Fruit fly (Drosophila melanogaster) whole organism, embryonic: ENCODE results near the gene CG9643.

Experiments
- CG10321 ChIP-seq: fragments of 200-800 bp; sonication (Bioruptor generic); IDR thresholded peaks from 2 replicates; pipeline ENCODE4 v1.3.6; 2022; ENCODE audit warnings: missing biosample characterization, missing genetic modification characterization
- CG10654 ChIP-seq: fragments of 200-800 bp; sonication (Bioruptor generic); optimal IDR thresholded peaks from 2 replicates; lab custom pipeline; 2016; ENCODE audit warnings: missing biosample characterization, missing genetic modification characterization
- CG11093 ChIP-seq: fragments of 200-800 bp; sonication (Bioruptor generic); IDR thresholded peaks from 3 replicates; pipeline ENCODE4 v1.3.6; 2022; ENCODE audit warnings: missing biosample characterization, missing genetic modification characterization
- CG15269 ChIP-seq: fragments of 200-800 bp; sonication (Bioruptor generic); optimal IDR thresholded peaks from 2 replicates; lab custom pipeline; 2018; ENCODE audit warnings: missing biosample characterization, mild to moderate bottlenecking, missing genetic modification characterization, moderate library complexity
- CG1647 ChIP-seq: fragments of 200-800 bp; sonication (Bioruptor generic); optimal IDR thresholded peaks from 3 replicates; lab custom pipeline; 2016; ENCODE audit warnings: missing biosample characterization, missing genetic modification characterization
- CG16815 ChIP-seq: fragments of 200-800 bp; sonication (Bioruptor generic); optimal IDR thresholded peaks from 3 replicates; lab custom pipeline; 2017; ENCODE audit warnings: missing biosample characterization, mild to moderate bottlenecking, missing genetic modification characterization
- CG17829 ChIP-seq: fragments of 200-800 bp; optimal IDR thresholded peaks from 2 replicates; lab custom pipeline; 2019; ENCODE audit warnings: missing biosample characterization, mild to moderate bottlenecking, missing genetic modification characterization, moderate library complexity
- CG3281 ChIP-seq: fragments of 200-800 bp; sonication (Bioruptor generic); optimal IDR thresholded peaks from 3 replicates; lab custom pipeline; 2017; ENCODE audit warnings: missing biosample characterization, mild to moderate bottlenecking, missing genetic modification characterization
- CG33557 ChIP-seq: fragments of 200-800 bp; sonication (Bioruptor generic); optimal IDR thresholded peaks from 2 replicates; lab custom pipeline; 2019; ENCODE audit warnings: missing biosample characterization, mild to moderate bottlenecking, missing genetic modification characterization, moderate library complexity
- CG34422 ChIP-seq: fragments of 200-800 bp; sonication (Bioruptor generic); IDR thresholded peaks from 3 replicates; pipeline ENCODE4 v1.3.6; 2022; ENCODE audit warnings: missing biosample characterization, missing genetic modification characterization
- CG3726 ChIP-seq: fragments of 200-800 bp; sonication (Bioruptor generic); IDR thresholded peaks from 3 replicates; pipeline ENCODE4, ENCODE4 v1.3.6; 2022; ENCODE audit warnings: missing biosample characterization, missing genetic modification characterization
- CG3838 ChIP-seq: fragments of 200-800 bp; sonication (Bioruptor generic); optimal IDR thresholded peaks from 3 replicates; lab custom pipeline; 2016; ENCODE audit warnings: missing biosample characterization, missing genetic modification characterization
- CG4360 ChIP-seq: fragments of 200-800 bp; sonication (Bioruptor generic); IDR thresholded peaks from 2 replicates; pipeline ENCODE4 v1.3.6; 2022; ENCODE audit warnings: missing biosample characterization, missing genetic modification characterization
- CG6854 ChIP-seq: fragments of 200-800 bp; sonication (Bioruptor generic); optimal IDR thresholded peaks from 3 replicates; lab custom pipeline; 2017; ENCODE audit warnings: missing biosample characterization, mild to moderate bottlenecking, missing genetic modification characterization
- CG8089 ChIP-seq: fragments of 200-800 bp; sonication (Bioruptor generic); optimal IDR thresholded peaks from 3 replicates; lab custom pipeline; 2016; ENCODE audit warnings: missing biosample characterization, missing genetic modification characterization
- CG8359 ChIP-seq: fragments of 200-800 bp; sonication (Bioruptor generic); optimal IDR thresholded peaks from 2 replicates; lab custom pipeline; 2017; ENCODE audit warnings: missing biosample characterization, mild to moderate bottlenecking, missing genetic modification characterization, borderline replicate concordance
- CG9609 ChIP-seq: fragments of 200-800 bp; sonication (Bioruptor generic); optimal IDR thresholded peaks from 3 replicates; lab custom pipeline; 2016; ENCODE audit warnings: missing biosample characterization, missing genetic modification characterization
- CG9876 ChIP-seq: fragments of 200-800 bp; sonication (Bioruptor generic); optimal IDR thresholded peaks from 2 replicates; lab custom pipeline; 2016; ENCODE audit warnings: missing biosample characterization, missing genetic modification characterization
- CHES-1-like ChIP-seq: fragments of 200-800 bp; sonication (Bioruptor generic); optimal IDR thresholded peaks from 2 replicates; lab custom pipeline; 2016; ENCODE audit warnings: missing biosample characterization, missing genetic modification characterization
- CTCF ChIP-seq: fragments of 200-800 bp; sonication (Bioruptor generic); optimal IDR thresholded peaks from 2 replicates; lab custom pipeline; 2017; ENCODE audit warnings: missing biosample characterization, mild to moderate bottlenecking, missing genetic modification characterization, moderate library complexity
- Dip2 ChIP-seq: fragments of 200-800 bp; sonication (Bioruptor generic); IDR thresholded peaks from 2 replicates; pipeline ENCODE4 v1.3.6; 2022; ENCODE audit warnings: missing biosample characterization, missing genetic modification characterization
- Drgx ChIP-seq: fragments of 200-800 bp; sonication (Bioruptor generic); IDR thresholded peaks from 2 replicates; pipeline ENCODE4 v1.3.6; 2022; ENCODE audit warnings: missing biosample characterization, missing genetic modification characterization
- ERR ChIP-seq: fragments of 200-800 bp; sonication (Bioruptor generic); optimal IDR thresholded peaks from 2 replicates; lab custom pipeline; 2016; ENCODE audit warnings: missing biosample characterization, missing genetic modification characterization
- Ets65A ChIP-seq: fragments of 200-800 bp; sonication (Bioruptor generic); peaks from one replicate; lab custom pipeline; 2016; ENCODE audit warnings: missing biosample characterization, missing genetic modification characterization
- GATAe ChIP-seq: fragments of 200-800 bp; sonication (Bioruptor generic); conservative IDR thresholded peaks from 2 replicates; pipeline ENCODE4 v1.3.6; 2022; ENCODE audit warnings: missing biosample characterization, missing genetic modification characterization
- Gsc ChIP-seq: fragments of 200-800 bp; sonication (Bioruptor generic); IDR thresholded peaks from 2 replicates; pipeline ENCODE4 v1.3.6; 2022; ENCODE audit warnings: missing biosample characterization, missing genetic modification characterization
- H15 ChIP-seq: fragments of 200-800 bp; sonication (Bioruptor generic); IDR thresholded peaks from 3 replicates; pipeline ENCODE4 v1.3.6; 2022; ENCODE audit warnings: missing biosample characterization, missing genetic modification characterization
- Jarid2 ChIP-seq: fragments of 200-800 bp; sonication (Bioruptor generic); optimal IDR thresholded peaks from 3 replicates; lab custom pipeline; 2017; ENCODE audit warnings: mild to moderate bottlenecking, missing biosample characterization, missing genetic modification reagents, missing genetic modification characterization
- Lpt ChIP-seq: fragments of >200 bp; optimal IDR thresholded peaks from 2 replicates; lab custom pipeline; 2018; ENCODE audit warnings: missing biosample characterization, missing genetic modification characterization
- Meics ChIP-seq: fragments of 200-800 bp; sonication (Bioruptor generic); optimal IDR thresholded peaks from 2 replicates; lab custom pipeline; 2017; ENCODE audit warnings: missing biosample characterization, mild to moderate bottlenecking, missing genetic modification characterization
- Ssrp ChIP-seq: fragments of 200-800 bp; sonication (Bioruptor generic); optimal IDR thresholded peaks from 2 replicates; lab custom pipeline; 2018; ENCODE audit warnings: missing biosample characterization, mild to moderate bottlenecking, missing genetic modification characterization, moderate library complexity
- Trl ChIP-seq, 3 experiments: fragments of >200 bp in 2 of 3; fragments of 200-800 bp in 1 of 3; sonication (Bioruptor generic) in 1 of 3; optimal IDR thresholded peaks; 2 replicates in 1 of 3; 3 replicates in 2 of 3; lab custom pipeline; 2016 to 2017; ENCODE audit warnings: missing biosample characterization in 1 of 3, missing genetic modification characterization in 1 of 3
- amos ChIP-seq: fragments of 200-800 bp; sonication (Bioruptor generic); IDR thresholded peaks from 2 replicates; pipeline ENCODE4 v1.3.6; 2022; ENCODE audit warnings: missing biosample characterization, missing genetic modification characterization; ENCODE audit not compliant: partially characterized antibody
- ash1 ChIP-seq: fragments of 200-800 bp; sonication (Bioruptor generic); optimal IDR thresholded peaks from 2 replicates; lab custom pipeline; 2018; ENCODE audit warnings: missing biosample characterization, mild to moderate bottlenecking, missing genetic modification characterization
- bab2 ChIP-seq: fragments of 200-800 bp; sonication (Bioruptor generic); optimal IDR thresholded peaks from 2 replicates; lab custom pipeline; 2016; ENCODE audit warnings: missing biosample characterization, missing genetic modification characterization
- bsh ChIP-seq, 2 experiments: fragments of 200-800 bp; sonication (Bioruptor generic); optimal IDR thresholded peaks; 2 replicates each; lab custom pipeline; 2017 to 2018; ENCODE audit warnings: mild to moderate bottlenecking in 2 of 2, missing biosample characterization in 2 of 2, missing genetic modification characterization in 2 of 2, moderate library complexity in 1 of 2
- cato ChIP-seq: fragments of 200-800 bp; sonication (Bioruptor generic); optimal IDR thresholded peaks from 2 replicates; lab custom pipeline; 2016; ENCODE audit warnings: missing biosample characterization, missing genetic modification characterization, borderline replicate concordance
- chn ChIP-seq: fragments of 200-800 bp; sonication (Bioruptor generic); optimal IDR thresholded peaks from 2 replicates; lab custom pipeline; 2016; ENCODE audit warnings: missing biosample characterization, missing genetic modification characterization
- crol ChIP-seq: fragments of 200-800 bp; sonication (Bioruptor generic); IDR thresholded peaks from 2 replicates; pipeline ENCODE4 v1.3.6; 2022; ENCODE audit warnings: missing biosample characterization, missing genetic modification characterization
- da ChIP-seq: fragments of 200-800 bp; sonication (Bioruptor generic); optimal IDR thresholded peaks from 2 replicates; lab custom pipeline; 2016; ENCODE audit warnings: missing biosample characterization, missing genetic modification characterization
- disco-r ChIP-seq: fragments of 200-800 bp; sonication (Bioruptor generic); optimal IDR thresholded peaks from 2 replicates; lab custom pipeline; 2016; ENCODE audit warnings: missing biosample characterization, missing genetic modification characterization
- eve ChIP-seq, 2 experiments: fragments of >200 bp; optimal IDR thresholded peaks; 2 replicates each; lab custom pipeline; 2017; ENCODE audit warnings: missing biosample characterization in 2 of 2, missing genetic modification characterization in 2 of 2
- fd102C ChIP-seq: fragments of 200-800 bp; sonication (Bioruptor generic); optimal IDR thresholded peaks from 2 replicates; lab custom pipeline; 2018; ENCODE audit warnings: missing biosample characterization, mild to moderate bottlenecking, missing genetic modification characterization, moderate library complexity
- gcm ChIP-seq: fragments of 200-800 bp; sonication (Bioruptor generic); optimal IDR thresholded peaks from 2 replicates; lab custom pipeline; 2019; ENCODE audit warnings: missing biosample characterization, mild to moderate bottlenecking, missing genetic modification characterization, moderate library complexity
- lmd ChIP-seq: fragments of 200-800 bp; sonication (Bioruptor generic); IDR thresholded peaks from 2 replicates; pipeline ENCODE4 v1.3.6; 2022; ENCODE audit warnings: missing biosample characterization, missing genetic modification characterization
- mld ChIP-seq: fragments of 200-800 bp; sonication (Bioruptor generic); IDR thresholded peaks from 3 replicates; pipeline ENCODE4 v1.3.6; 2022; ENCODE audit warnings: missing biosample characterization, missing genetic modification characterization; ENCODE audit not compliant: partially characterized antibody
- oc ChIP-seq: fragments of 200-800 bp; sonication (Bioruptor generic); optimal IDR thresholded peaks from 2 replicates; lab custom pipeline; 2018; ENCODE audit warnings: missing biosample characterization, mild to moderate bottlenecking, missing genetic modification characterization, moderate library complexity
- row ChIP-seq: fragments of 200-800 bp; sonication (Bioruptor generic); IDR thresholded peaks from 3 replicates; pipeline ENCODE4 v1.3.6; 2022; ENCODE audit warnings: missing biosample characterization, missing genetic modification characterization
- salm ChIP-seq: fragments of 200-800 bp; sonication (Bioruptor generic); optimal IDR thresholded peaks from 2 replicates; lab custom pipeline; 2018; ENCODE audit warnings: missing biosample characterization, mild to moderate bottlenecking, missing genetic modification characterization
- slp2 ChIP-seq: fragments of 200-800 bp; sonication (Bioruptor generic); optimal IDR thresholded peaks from 2 replicates; lab custom pipeline; 2016; ENCODE audit warnings: missing biosample characterization, missing genetic modification characterization

CG9643 gene

DNA sequence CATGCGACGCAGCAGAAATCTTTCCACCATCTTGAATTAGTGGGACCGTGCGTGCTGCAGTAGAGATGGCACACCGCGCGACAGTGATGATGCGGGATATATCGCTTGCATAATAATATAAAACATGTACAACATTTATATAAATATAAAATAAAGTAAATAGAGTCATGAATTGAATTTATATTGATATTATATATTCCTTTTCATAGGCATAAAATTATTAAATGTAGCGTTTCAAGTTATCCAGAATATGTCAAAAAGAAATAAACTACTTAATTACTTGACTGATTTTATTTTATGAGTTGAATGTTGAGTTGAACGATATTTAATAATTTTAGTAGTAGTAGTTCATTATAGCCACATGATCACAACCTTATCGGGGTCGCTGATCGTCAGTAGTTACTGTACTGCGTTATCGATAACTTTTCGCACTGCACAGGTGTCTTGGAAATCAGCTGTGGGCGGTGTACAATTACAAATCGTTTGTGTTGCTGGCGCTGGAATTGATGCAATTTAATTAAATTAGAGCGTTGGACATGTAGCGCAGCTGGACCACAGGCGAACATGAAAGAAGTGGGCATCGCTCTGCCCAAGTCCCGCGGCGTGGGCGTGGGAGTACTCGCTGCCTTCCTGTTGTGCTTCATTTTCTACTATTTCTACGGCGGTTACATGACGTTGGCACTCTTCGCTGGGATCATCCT lies 8.7 kb upstream of the CG9643 start, which contains the start of the genes Chd1 and Bem46 (continued):
- TF ChIP-seq amos (GFP tag; lab: Robert Waterston, UW): peak; percentile 36; the same call in 1 of the 2 replicates
- TF ChIP-seq bab2 (GFP tag; lab: Kevin White, UChicago): peak; percentile 79
- TF ChIP-seq CG8359: peak; percentile 40
- peak; percentile 33; the same call in 1 of the 2 replicates for TF ChIP-seq CG10321 (GFP tag; lab: Robert Waterston, UW)
- TF ChIP-seq CG33557: peak; percentile 73
- no peak for TF ChIP-seq Trl (optimal IDR thresholded peaks at IDR 0.05; lab: Kevin White, UChicago)
- TF ChIP-seq Trl (GFP tag; optimal IDR thresholded peaks at IDR 0.05; lab: Kevin White, UChicago): peak; percentile 58
- TF ChIP-seq Ets65A (GFP tag; lab: Kevin White, UChicago): peak; percentile 97
- TF ChIP-seq bsh (GFP tag; optimal IDR thresholded peaks at IDR 0.05; lab: Kevin White, UChicago): peak in 1 of 2 experiments; percentile 81
- no peak for TF ChIP-seq fd102C (GFP tag; lab: Kevin White, UChicago)
- TF ChIP-seq CG6854 (GFP tag; lab: Kevin White, UChicago): no peak
- peak; percentile 47 for TF ChIP-seq salm (tag; lab: Kevin White, UChicago)
- TF ChIP-seq ash1: no peak
- TF ChIP-seq Jarid2 (GFP tag; lab: Kevin White, UChicago): no peak
- TF ChIP-seq ERR (GFP tag; lab: Kevin White, UChicago): no peak
- no peak; the same call in 1 of the 2 replicates for TF ChIP-seq GATAe (GFP tag; lab: Robert Waterston, UW)
- peak; percentile 67 for TF ChIP-seq CG3838 (GFP tag; lab: Kevin White, UChicago)
- peak; percentile 87 for TF ChIP-seq CG17829
- TF ChIP-seq slp2 (GFP tag; lab: Kevin White, UChicago): peak; percentile 50
- peak; percentile 12 for TF ChIP-seq disco-r
- peak; percentile 52 for TF ChIP-seq oc (tag; lab: Kevin White, UChicago)
- TF ChIP-seq cato (GFP tag; lab: Kevin White, UChicago): peak; percentile 77
- peak; percentile 95 for TF ChIP-seq row
- TF ChIP-seq eve (GFP tag; optimal IDR thresholded peaks at IDR 0.05; lab: Kevin White, UChicago): no peak
- TF ChIP-seq chn (GFP tag; lab: Kevin White, UChicago): peak; percentile 82
- no peak for TF ChIP-seq da (GFP tag; lab: Kevin White, UChicago)
- no peak for TF ChIP-seq Dip2 (GFP tag; lab: Robert Waterston, UW)
- TF ChIP-seq CG9876 (GFP tag; lab: Kevin White, UChicago): peak; percentile 16
- TF ChIP-seq CG15269: peak; percentile 87
- peak; percentile 57 for TF ChIP-seq CG8089
- TF ChIP-seq Drgx: peak; percentile 68
- TF ChIP-seq CG16815: peak; percentile 90
- peak; percentile 88 for TF ChIP-seq Meics
- peak; percentile 89 for TF ChIP-seq Ssrp (tag; lab: Kevin White, UChicago)
- peak; percentile 41 for TF ChIP-seq CG1647 (GFP tag; lab: Kevin White, UChicago)
- peak; percentile 81 for TF ChIP-seq CG3281
- peak; percentile 63 for TF ChIP-seq CG9609
- TF ChIP-seq CTCF: no peak
- TF ChIP-seq mld (GFP tag; lab: Robert Waterston, UW): no peak
- TF ChIP-seq CHES-1-like: peak; percentile 6
- TF ChIP-seq CG4360 (GFP tag; lab: Robert Waterston, UW): 0 out of 2 replicates have a peak, but pooled peaks have one; percentile 36
- peak; percentile 82; the same call in 2 of the 3 replicates for TF ChIP-seq CG34422
- TF ChIP-seq H15 (GFP tag; lab: Robert Waterston, UW): peak; percentile 80
- TF ChIP-seq crol (GFP tag; lab: Robert Waterston, UW): peak; percentile 33; the same call in 1 of the 2 replicates
- TF ChIP-seq gcm (GFP tag; lab: Kevin White, UChicago): peak; percentile 82
- TF ChIP-seq lmd: peak; percentile 90
- no peak for TF ChIP-seq Lpt (GFP tag; lab: Kevin White, UChicago)
- peak; percentile 48; the same call in 1 of the 2 replicates for TF ChIP-seq Gsc (GFP tag; lab: Robert Waterston, UW)
- 0 out of 3 replicates have a peak, but pooled peaks have one; percentile 61 for TF ChIP-seq CG3726 (GFP tag; lab: Robert Waterston, UW)
- TF ChIP-seq CG11093: peak; percentile 78; the same call in 2 of the 3 replicates
- TF ChIP-seq CG10654: peak; percentile 85
